Fruit fly (Drosophila melanogaster) whole organism, prepupa: ENCODE measurements around the gene CG31102.

Experiments
- Blimp-1 ChIP-seq: fragments of 200-800 bp; sonication (Bioruptor generic); optimal IDR thresholded peaks from 3 replicates; lab custom pipeline; 2017; ENCODE audit warnings: missing biosample characterization, missing genetic modification characterization, mild to moderate bottlenecking, moderate library complexity, missing genetic modification reagents
- CG11294 ChIP-seq: fragments of 200-800 bp; sonication (Bioruptor generic); IDR thresholded peaks from 2 replicates; pipeline ENCODE4 v1.3.6; 2022; ENCODE audit warnings: missing biosample characterization, missing genetic modification characterization
- CG11762 ChIP-seq: fragments of 200-800 bp; sonication (Bioruptor generic); optimal IDR thresholded peaks from 3 replicates; lab custom pipeline; 2016; ENCODE audit warnings: missing biosample characterization, missing genetic modification characterization; ENCODE audit not compliant: insufficient read depth
- CG11902 ChIP-seq: fragments of 200-800 bp; sonication (Bioruptor generic); optimal IDR thresholded peaks from 3 replicates; lab custom pipeline; 2016; ENCODE audit warnings: missing biosample characterization, missing genetic modification characterization
- CG15336 ChIP-seq: fragments of 200-800 bp; sonication (Bioruptor generic); IDR thresholded peaks from 2 replicates; pipeline ENCODE4 v1.3.6; 2022; ENCODE audit warnings: missing biosample characterization, missing genetic modification characterization
- CG16779 ChIP-seq: fragments of 200-800 bp; sonication (Bioruptor generic); optimal IDR thresholded peaks from 3 replicates; lab custom pipeline; 2017; ENCODE audit warnings: missing biosample characterization, mild to moderate bottlenecking, missing genetic modification characterization
- CG3032 ChIP-seq: fragments of 200-800 bp; optimal IDR thresholded peaks from 2 replicates; lab custom pipeline; 2019; ENCODE audit warnings: missing biosample characterization, mild to moderate bottlenecking, missing genetic modification characterization, moderate library complexity
- CG32006 ChIP-seq: fragments of 200-800 bp; sonication (Bioruptor generic); optimal IDR thresholded peaks from 3 replicates; lab custom pipeline; 2017; ENCODE audit warnings: missing biosample characterization, mild to moderate bottlenecking, missing genetic modification characterization
- CG34406 ChIP-seq: fragments of 200-800 bp; sonication (Bioruptor generic); optimal IDR thresholded peaks from 3 replicates; lab custom pipeline; 2016; ENCODE audit warnings: missing biosample characterization, missing genetic modification characterization
- CG4318 ChIP-seq: fragments of 200-800 bp; sonication (Bioruptor generic); optimal IDR thresholded peaks from 3 replicates; lab custom pipeline; 2017; ENCODE audit warnings: missing biosample characterization, mild to moderate bottlenecking, missing genetic modification characterization
- CG6276 ChIP-seq: fragments of 200-800 bp; sonication (Bioruptor generic); optimal IDR thresholded peaks from 2 replicates; lab custom pipeline; 2017; ENCODE audit warnings: missing biosample characterization, mild to moderate bottlenecking, missing genetic modification characterization
- CG6808 ChIP-seq: fragments of 200-800 bp; sonication (Bioruptor generic); optimal IDR thresholded peaks from 3 replicates; lab custom pipeline; 2017; ENCODE audit warnings: missing biosample characterization, missing genetic modification characterization, mild to moderate bottlenecking, moderate library complexity, missing genetic modification reagents
- CG6854 ChIP-seq: fragments of 200-800 bp; sonication (Bioruptor generic); optimal IDR thresholded peaks from 2 replicates; lab custom pipeline; 2017; ENCODE audit warnings: missing biosample characterization, mild to moderate bottlenecking, missing genetic modification characterization
- CG7368 ChIP-seq: fragments of 200-800 bp; sonication (Bioruptor generic); optimal IDR thresholded peaks from 3 replicates; lab custom pipeline; 2016; ENCODE audit warnings: missing biosample characterization, missing genetic modification characterization
- CG8119 ChIP-seq: fragments of 200-800 bp; sonication (Bioruptor generic); IDR thresholded peaks from 3 replicates; pipeline ENCODE4 v1.3.6; 2022; ENCODE audit warnings: missing biosample characterization, missing genetic modification characterization
- CG8319 ChIP-seq: fragments of 200-800 bp; sonication (Bioruptor generic); optimal IDR thresholded peaks from 3 replicates; lab custom pipeline; 2016; ENCODE audit warnings: missing biosample characterization, missing genetic modification characterization
- CG8632 ChIP-seq: fragments of 200-800 bp; sonication (Bioruptor generic); optimal IDR thresholded peaks from 3 replicates; lab custom pipeline; 2016; ENCODE audit warnings: missing biosample characterization, missing genetic modification characterization
- Eip93F ChIP-seq: fragments of 200-800 bp; sonication (Bioruptor generic); optimal IDR thresholded peaks from 2 replicates; lab custom pipeline; 2016; ENCODE audit warnings: missing biosample characterization, mild to moderate bottlenecking, missing genetic modification characterization
- Gug ChIP-seq: fragments of 200-800 bp; sonication (Bioruptor generic); IDR thresholded peaks from 2 replicates; pipeline ENCODE4 v1.3.6; 2022; ENCODE audit warnings: missing biosample characterization, missing genetic modification characterization
- Hr38 ChIP-seq: sonication (Bioruptor generic); optimal IDR thresholded peaks from 2 replicates; lab custom pipeline; 2016; ENCODE audit warnings: missing biosample characterization, missing genetic modification characterization
- Hr39 ChIP-seq: fragments of 200-800 bp; sonication (Bioruptor generic); optimal IDR thresholded peaks from 2 replicates; lab custom pipeline; 2016; ENCODE audit warnings: missing biosample characterization, missing genetic modification characterization
- Hr4 ChIP-seq: fragments of 200-800 bp; sonication (Bioruptor generic); optimal IDR thresholded peaks from 3 replicates; lab custom pipeline; 2016; ENCODE audit warnings: missing biosample characterization, missing genetic modification characterization
- Lpt ChIP-seq: fragments of 200-800 bp; sonication (Bioruptor generic); optimal IDR thresholded peaks from 3 replicates; lab custom pipeline; 2016; ENCODE audit warnings: missing biosample characterization, missing genetic modification characterization
- Met ChIP-seq: fragments of 200-800 bp; sonication (Bioruptor generic); optimal IDR thresholded peaks from 3 replicates; lab custom pipeline; 2016; ENCODE audit warnings: missing biosample characterization, missing genetic modification characterization
- OdsH ChIP-seq: fragments of 200-800 bp; sonication (Bioruptor generic); optimal IDR thresholded peaks from 3 replicates; lab custom pipeline; 2016; ENCODE audit warnings: missing biosample characterization, missing genetic modification characterization
- Sox102F ChIP-seq: fragments of 200-800 bp; sonication (Bioruptor generic); optimal IDR thresholded peaks from 2 replicates; lab custom pipeline; 2016; ENCODE audit warnings: missing biosample characterization, mild to moderate bottlenecking, missing genetic modification characterization
- Sox15 ChIP-seq: fragments of 200-800 bp; sonication (Bioruptor generic); optimal IDR thresholded peaks from 3 replicates; lab custom pipeline; 2016; ENCODE audit warnings: missing biosample characterization, missing genetic modification characterization
- achi ChIP-seq: fragments of 200-800 bp; sonication (Bioruptor generic); optimal IDR thresholded peaks from 3 replicates; lab custom pipeline; 2016; ENCODE audit warnings: missing biosample characterization, missing genetic modification characterization
- acj6 ChIP-seq: fragments of 200-800 bp; sonication (Bioruptor generic); optimal IDR thresholded peaks from 3 replicates; lab custom pipeline; 2016; ENCODE audit warnings: missing biosample characterization, missing genetic modification characterization
- dsx ChIP-seq: fragments of 200-800 bp; optimal IDR thresholded peaks from 3 replicates; lab custom pipeline; 2019; ENCODE audit warnings: missing biosample characterization, mild to moderate bottlenecking, missing genetic modification characterization, moderate library complexity; ENCODE audit not compliant: poor library complexity, severe bottlenecking
- eg ChIP-seq: fragments of 200-800 bp; sonication (Bioruptor generic); IDR thresholded peaks from 3 replicates; pipeline ENCODE4 v1.3.6; 2022; ENCODE audit warnings: missing biosample characterization, missing genetic modification characterization
- esn ChIP-seq: fragments of 200-800 bp; sonication (Bioruptor generic); optimal IDR thresholded peaks from 2 replicates; lab custom pipeline; 2016; ENCODE audit warnings: missing biosample characterization, mild to moderate bottlenecking, missing genetic modification characterization, moderate library complexity
- lz ChIP-seq: fragments of 200-800 bp; sonication (Bioruptor generic); optimal IDR thresholded peaks from 3 replicates; lab custom pipeline; 2016; ENCODE audit warnings: missing biosample characterization, missing genetic modification characterization
- net ChIP-seq: fragments of 200-800 bp; sonication (Bioruptor generic); optimal IDR thresholded peaks from 3 replicates; lab custom pipeline; 2016; ENCODE audit warnings: missing biosample characterization, missing genetic modification characterization
- pdm3 ChIP-seq: fragments of 200-800 bp; sonication (Bioruptor generic); optimal IDR thresholded peaks from 3 replicates; lab custom pipeline; 2016; ENCODE audit warnings: missing biosample characterization, missing genetic modification characterization
- ss ChIP-seq, 2 experiments: fragments of 200-800 bp; sonication (Bioruptor generic); optimal IDR thresholded peaks; 2 replicates in 1 of 2; 3 replicates in 1 of 2; lab custom pipeline; 2017 to 2018; ENCODE audit warnings: mild to moderate bottlenecking in 2 of 2, missing biosample characterization in 2 of 2, missing genetic modification characterization in 2 of 2, moderate library complexity in 1 of 2
- svp ChIP-seq: fragments of 200-800 bp; sonication (Bioruptor generic); peaks from one replicate; lab custom pipeline; 2016; ENCODE audit warnings: missing biosample characterization, missing genetic modification characterization
- topi ChIP-seq: fragments of 200-800 bp; sonication (Bioruptor generic); optimal IDR thresholded peaks from 3 replicates; lab custom pipeline; 2016; ENCODE audit warnings: missing biosample characterization, missing genetic modification characterization
- vri ChIP-seq: fragments of 200-800 bp; sonication (Bioruptor generic); optimal IDR thresholded peaks from 3 replicates; lab custom pipeline; 2016; ENCODE audit warnings: missing biosample characterization, mild to moderate bottlenecking, missing genetic modification characterization

Gene CG31102

dm6 chr3R:25295320-25296020 lies at the start of gene CG31102:
Gene CG31102, minus strand, starts transcription at chr3R:25295594.
- TF ChIP-seq Hr38 (GFP tag; lab: Kevin White, UChicago) (no peak), svp (GFP tag; lab: Kevin White, UChicago) (peak; percentile 90), ss (GFP tag; optimal IDR thresholded peaks at IDR 0.05; lab: Kevin White, UChicago) (peak in 1 of 2 experiments; percentile 4), acj6 (GFP tag; lab: Kevin White, UChicago) (no peak), OdsH (GFP tag; lab: Kevin White, UChicago) (no peak), CG15336 (GFP tag; lab: Robert Waterston, UW) (no peak), CG8119 (GFP tag; lab: Robert Waterston, UW) (no peak), Hr4 (GFP tag; lab: Kevin White, UChicago) (no peak), CG8632 (GFP tag; lab: Kevin White, UChicago) (no peak), CG32006 (GFP tag; lab: Kevin White, UChicago) (no peak), CG16779 (no peak), Lpt (GFP tag; lab: Kevin White, UChicago) (no peak), achi (GFP tag; lab: Kevin White, UChicago) (no peak), CG3032 (tag; lab: Kevin White, UChicago) (no peak), lz (GFP tag; lab: Kevin White, UChicago) (no peak), CG11294 (GFP tag; lab: Robert Waterston, UW) (no peak), CG6276 (GFP tag; lab: Kevin White, UChicago) (peak; percentile 21), CG4318 (GFP tag; lab: Kevin White, UChicago) (no peak), esn (GFP tag; lab: Kevin White, UChicago) (peak; percentile 5), vri (GFP tag; lab: Kevin White, UChicago) (peak; percentile 79), CG7368 (GFP tag; lab: Kevin White, UChicago) (no peak), Blimp-1 (GFP tag; lab: Kevin White, UChicago) (no peak), Gug (GFP tag; lab: Robert Waterston, UW) (no peak), Sox15 (no peak), CG6854 (GFP tag; lab: Kevin White, UChicago) (no peak)

DNA sequence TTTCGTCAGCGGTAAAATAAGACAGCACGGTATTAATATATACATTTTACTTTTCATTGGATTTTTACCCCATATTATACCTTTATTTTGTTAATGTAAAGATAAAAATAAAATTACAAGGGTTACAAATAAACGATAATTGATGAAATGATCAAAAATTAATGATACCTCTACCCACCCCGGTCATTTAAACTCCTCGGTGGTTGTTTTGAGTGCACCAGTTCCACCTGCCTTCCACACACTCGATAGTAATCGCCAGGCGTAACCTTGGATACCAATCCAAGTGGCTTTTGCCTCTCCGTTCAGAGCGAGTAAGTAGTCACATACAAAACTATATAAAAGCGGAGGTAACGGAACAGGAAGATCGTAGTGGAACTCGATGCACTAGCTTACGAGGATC lies 44.6 kb upstream of the CG31102 start, which contains the start of gene rha:
TSS of gene rha (plus strand) at position 301 of the 400 bp plus-strand sequence.
- no peak for TF ChIP-seq CG34406 (GFP tag; lab: Kevin White, UChicago)
- TF ChIP-seq CG11902 (GFP tag; lab: Kevin White, UChicago), result no peak
- TF ChIP-seq Sox15, result no peak
- TF ChIP-seq eg, result no peak
- no peak for TF ChIP-seq CG32006 (GFP tag; lab: Kevin White, UChicago)
- no peak for TF ChIP-seq Hr38 (GFP tag; lab: Kevin White, UChicago)
- no peak for TF ChIP-seq CG8319 (GFP tag; lab: Kevin White, UChicago)
- TF ChIP-seq net, result no peak
- TF ChIP-seq pdm3, result no peak
- no peak for TF ChIP-seq Eip93F
- TF ChIP-seq Met (GFP tag; lab: Kevin White, UChicago), result no peak
- TF ChIP-seq topi (GFP tag; lab: Kevin White, UChicago), result no peak
- TF ChIP-seq CG6808, result no peak
- TF ChIP-seq Gug (GFP tag; lab: Robert Waterston, UW), result no peak
- no peak for TF ChIP-seq svp (GFP tag; lab: Kevin White, UChicago)
- TF ChIP-seq Hr39 (GFP tag; lab: Kevin White, UChicago), result no peak

DNA sequence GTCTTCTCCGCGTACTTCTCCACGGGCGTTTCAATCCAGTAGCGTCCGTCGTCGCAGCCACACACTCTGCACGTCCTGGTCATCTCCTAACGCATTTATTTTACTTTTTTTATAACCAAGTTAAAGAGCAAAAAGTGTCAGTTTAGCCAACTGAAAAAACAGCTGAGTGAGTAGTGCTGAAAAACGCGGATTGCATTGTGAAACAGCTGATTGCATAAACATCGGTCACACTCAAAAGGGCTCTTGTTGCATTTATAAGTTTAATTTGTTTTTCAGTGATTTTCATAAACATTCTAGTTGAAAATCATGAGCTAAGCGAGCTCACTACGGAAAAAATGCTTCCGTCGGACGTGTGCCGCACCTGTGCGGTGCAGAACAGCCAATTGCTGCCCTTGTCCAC lies 39.7 kb upstream of the CG31102 start, which contains the start of the genes CG10669 and CG11902:
TSS of gene CG10669 (minus strand) at position 179 of the 400 bp plus-strand sequence.
TSS of gene CG11902 (plus strand) at position 193 of the 400 bp plus-strand sequence.
- TF ChIP-seq CG3032 (tag; lab: Kevin White, UChicago) (no peak), Sox102F (GFP tag; lab: Kevin White, UChicago) (no peak), CG11762 (GFP tag; lab: Kevin White, UChicago) (no peak), net (no peak), dsx (no peak), CG6854 (GFP tag; lab: Kevin White, UChicago) (no peak), OdsH (GFP tag; lab: Kevin White, UChicago) (no peak), CG16779 (no peak)
